Worm (Caenorhabditis elegans) whole organism, midembryonic: ENCODE results near the gene frpr-15.

Experiments
- T22C8.4 ChIP-seq: fragments of 200-800 bp; sonication (Bioruptor generic); IDR thresholded peaks from 2 replicates; pipeline ENCODE4 v1.3.6; 2022; ENCODE audit warnings: missing genetic modification characterization, missing compliant biosample characterization
- cog-1 ChIP-seq: sonication (generic microtip); optimal IDR thresholded peaks from 2 replicates; lab custom pipeline; 2016; ENCODE audit warnings: missing genetic modification characterization, missing compliant biosample characterization
- flt-1 ChIP-seq: fragments of 200-800 bp; sonication (Bioruptor generic); IDR thresholded peaks from 2 replicates; pipeline ENCODE4 v1.3.6; 2022; ENCODE audit warnings: missing genetic modification characterization, missing compliant biosample characterization
- klf-2 ChIP-seq: fragments of 200-800 bp; sonication (Bioruptor generic); conservative IDR thresholded peaks from 2 replicates; pipeline ENCODE4 v1.3.6; 2022; ENCODE audit warnings: missing genetic modification reagents, missing genetic modification characterization, missing compliant biosample characterization
- med-1 ChIP-seq: sonication (generic microtip); optimal IDR thresholded peaks from 2 replicates; lab custom pipeline; 2017; ENCODE audit warnings: missing genetic modification characterization, mild to moderate bottlenecking, missing compliant biosample characterization, antibody characterized with exemption, missing genetic modification reagents; ENCODE audit not compliant: insufficient read depth
- ref-1 ChIP-seq: fragments of 200-800 bp; sonication (Bioruptor generic); conservative IDR thresholded peaks from 2 replicates; pipeline ENCODE4 v1.3.6; 2022; ENCODE audit warnings: missing genetic modification reagents, missing genetic modification characterization, missing compliant biosample characterization
- tab-1 ChIP-seq: fragments of 200-800 bp; sonication (Bioruptor generic); IDR thresholded peaks from 2 replicates; pipeline ENCODE4 v1.3.6; 2022; ENCODE audit warnings: missing genetic modification characterization, missing compliant biosample characterization
- ztf-23 ChIP-seq: fragments of 200-800 bp; sonication (Bioruptor generic); IDR thresholded peaks from 2 replicates; pipeline ENCODE4 v1.3.6; 2022; ENCODE audit warnings: missing genetic modification reagents, missing genetic modification characterization, missing compliant biosample characterization
- ztf-29 ChIP-seq: fragments of 200-800 bp; sonication (Bioruptor generic); IDR thresholded peaks from 2 replicates; pipeline ENCODE4 v1.3.6; 2022; ENCODE audit warnings: missing genetic modification reagents, missing genetic modification characterization, missing compliant biosample characterization

Gene frpr-15

DNA sequence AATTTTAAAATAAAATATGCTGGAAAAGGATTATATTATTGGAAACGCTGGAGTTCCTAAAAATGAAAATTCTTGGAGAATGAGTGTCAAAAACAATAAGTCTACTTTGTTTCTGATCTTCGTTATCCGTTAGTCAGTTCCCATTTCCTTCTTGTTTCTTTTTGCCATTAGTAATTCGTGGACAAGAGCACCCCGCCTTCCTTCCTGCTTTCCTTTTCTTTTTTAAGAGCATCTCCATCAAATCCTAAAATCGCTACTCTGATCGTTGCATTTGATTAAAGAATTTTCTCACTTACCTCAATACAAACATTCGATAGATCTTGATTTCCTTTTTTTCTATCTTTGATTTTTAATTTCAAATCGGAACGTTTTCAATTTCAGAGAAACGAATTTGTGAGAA lies at the start of gene frpr-15:
Gene frpr-15 (plus strand): TSS at position 301 of the 400 bp plus-strand sequence.
- TF ChIP-seq klf-2 (GFP tag; lab: Robert Waterston, UW) (no peak), cog-1 (tag; lab: Kevin White, UChicago) (no peak), ref-1 (GFP tag; lab: Robert Waterston, UW) (no peak), ztf-23 (GFP tag; lab: Robert Waterston, UW) (no peak), flt-1 (GFP tag; lab: Robert Waterston, UW) (no peak), T22C8.4 (GFP tag; lab: Robert Waterston, UW) (no peak), med-1 (GFP tag; lab: Kevin White, UChicago) (no peak), ztf-29 (GFP tag; lab: Robert Waterston, UW) (no peak), tab-1 (no peak)

DNA sequence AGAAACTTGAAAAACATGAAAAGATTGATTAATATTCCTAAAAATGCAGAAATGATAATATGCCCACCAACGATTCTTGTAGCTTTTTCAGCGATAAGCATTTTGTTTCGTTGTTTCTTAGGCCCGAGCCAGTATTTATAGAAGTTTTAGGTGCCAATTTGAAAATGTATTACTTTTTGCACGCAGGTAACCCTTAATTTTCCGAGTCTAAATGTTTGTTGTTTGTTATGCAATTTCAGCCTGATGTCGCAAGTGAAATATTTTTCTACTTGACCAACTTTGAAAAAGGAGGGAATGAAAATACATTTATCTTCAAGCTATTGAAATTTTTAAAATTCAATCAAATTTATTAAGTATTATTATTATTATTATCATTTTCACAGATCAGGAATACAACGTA lies 47.9 kb upstream of the frpr-15 start, which contains the start of gene srx-113:
Gene srx-113 (minus strand): TSS at position 101 of the 400 bp plus-strand sequence.
- TF ChIP-seq ztf-23 (GFP tag; lab: Robert Waterston, UW): no peak
- no peak for TF ChIP-seq tab-1
- TF ChIP-seq ref-1 (GFP tag; lab: Robert Waterston, UW): no peak
- no peak for TF ChIP-seq klf-2 (GFP tag; lab: Robert Waterston, UW)
- no peak for TF ChIP-seq cog-1 (tag; lab: Kevin White, UChicago)
- no peak for TF ChIP-seq med-1 (GFP tag; lab: Kevin White, UChicago)
- no peak for TF ChIP-seq T22C8.4 (GFP tag; lab: Robert Waterston, UW)
- TF ChIP-seq flt-1 (GFP tag; lab: Robert Waterston, UW): no peak
- TF ChIP-seq ztf-29 (GFP tag; lab: Robert Waterston, UW): no peak

DNA sequence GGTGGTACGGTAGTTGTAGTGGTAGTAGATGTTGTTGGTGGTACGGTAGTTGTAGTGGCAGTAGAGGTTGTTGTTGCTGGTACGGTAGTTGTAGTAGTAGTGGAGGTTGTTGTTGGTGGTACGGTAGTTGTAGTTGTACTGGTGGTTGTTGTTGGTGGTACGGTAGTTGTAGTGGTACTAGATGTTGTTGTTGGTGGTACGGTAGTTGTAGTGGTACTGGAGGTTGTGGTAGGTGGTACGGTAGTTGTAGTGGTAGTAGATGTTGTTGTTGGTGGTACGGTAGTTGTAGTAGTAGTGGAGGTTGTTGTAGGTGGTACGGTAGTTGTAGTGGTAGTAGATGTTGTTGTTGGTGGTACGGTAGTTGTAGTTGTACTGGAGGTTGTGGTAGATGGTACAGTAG lies 46.9 kb upstream of the frpr-15 start:
- TF ChIP-seq ztf-23 (GFP tag; lab: Robert Waterston, UW): 0 out of 2 replicates have a peak, but pooled peaks have one; percentile 61
- TF ChIP-seq ref-1 (GFP tag; lab: Robert Waterston, UW): no peak
- TF ChIP-seq flt-1 (GFP tag; lab: Robert Waterston, UW): 0 out of 2 replicates have a peak, but pooled peaks have one; percentile 14

DNA sequence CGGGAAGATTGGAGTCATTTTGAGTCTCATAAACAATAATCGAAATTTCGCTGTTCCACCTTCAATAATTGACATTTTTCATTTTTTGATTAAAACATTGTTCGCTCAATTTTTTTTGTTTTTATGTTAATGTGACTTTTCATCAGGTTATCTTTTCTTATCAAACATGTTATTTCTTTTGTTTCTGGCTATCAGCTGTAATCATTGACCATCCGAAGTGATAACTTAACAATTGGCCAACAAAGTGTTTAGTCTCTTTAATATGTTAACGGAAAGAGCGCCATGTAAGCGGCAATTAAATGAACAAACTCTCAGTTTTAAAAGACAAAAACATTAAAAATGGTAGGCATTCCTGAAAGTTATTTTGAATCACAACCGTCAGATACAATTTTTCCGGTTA lies 45.9 kb upstream of the frpr-15 start:
- TF ChIP-seq tab-1 (no peak), klf-2 (GFP tag; lab: Robert Waterston, UW) (no peak), ref-1 (GFP tag; lab: Robert Waterston, UW) (no peak), T22C8.4 (GFP tag; lab: Robert Waterston, UW) (no peak), med-1 (GFP tag; lab: Kevin White, UChicago) (no peak), ztf-23 (GFP tag; lab: Robert Waterston, UW) (no peak)

DNA sequence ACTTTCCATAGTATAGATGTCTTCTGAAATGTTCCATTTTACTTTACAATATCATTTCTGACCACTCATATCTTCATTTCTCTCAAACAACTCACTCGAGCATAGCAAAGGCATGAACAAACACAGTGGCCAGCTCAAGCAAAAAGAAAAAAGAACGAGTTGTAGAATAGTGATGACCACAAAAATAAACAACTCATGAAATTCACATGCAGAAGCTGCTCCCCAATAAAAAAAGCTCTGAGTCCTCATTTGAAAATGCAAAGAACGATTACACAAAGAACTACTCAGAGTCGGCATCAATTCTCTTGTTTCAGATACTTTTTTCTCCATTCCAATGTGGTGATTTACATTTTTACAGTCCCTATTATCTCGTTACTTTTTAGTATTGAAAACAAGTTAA lies 45.2 kb upstream of the frpr-15 start:
- TF ChIP-seq ztf-23 (GFP tag; lab: Robert Waterston, UW) (no peak), ref-1 (GFP tag; lab: Robert Waterston, UW) (no peak), ztf-29 (GFP tag; lab: Robert Waterston, UW) (no peak), flt-1 (GFP tag; lab: Robert Waterston, UW) (no peak), tab-1 (no peak)

DNA sequence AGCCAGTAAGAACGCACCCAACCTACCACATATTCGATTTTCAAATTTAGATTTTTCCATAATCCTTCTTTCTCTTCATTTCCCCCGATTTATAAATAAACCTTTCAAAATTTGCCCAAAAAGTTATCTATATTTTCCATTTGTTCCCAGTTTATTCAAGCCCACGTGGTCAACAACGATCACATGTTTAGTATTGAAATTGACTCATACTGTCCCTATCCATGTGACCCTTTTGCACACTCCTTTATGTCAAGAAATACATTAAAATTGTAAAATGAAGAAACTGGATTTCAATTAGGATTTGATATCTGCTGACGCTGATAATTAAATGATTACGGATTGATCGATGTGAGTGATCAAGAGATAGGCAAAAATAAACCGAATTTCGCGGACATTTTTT lies 44.7 kb upstream of the frpr-15 start:
- TF ChIP-seq T22C8.4 (GFP tag; lab: Robert Waterston, UW) (no peak), klf-2 (GFP tag; lab: Robert Waterston, UW) (no peak), cog-1 (tag; lab: Kevin White, UChicago) (no peak), flt-1 (GFP tag; lab: Robert Waterston, UW) (no peak), med-1 (GFP tag; lab: Kevin White, UChicago) (no peak), ztf-29 (GFP tag; lab: Robert Waterston, UW) (no peak), tab-1 (no peak), ref-1 (GFP tag; lab: Robert Waterston, UW) (no peak), ztf-23 (GFP tag; lab: Robert Waterston, UW) (no peak)

DNA sequence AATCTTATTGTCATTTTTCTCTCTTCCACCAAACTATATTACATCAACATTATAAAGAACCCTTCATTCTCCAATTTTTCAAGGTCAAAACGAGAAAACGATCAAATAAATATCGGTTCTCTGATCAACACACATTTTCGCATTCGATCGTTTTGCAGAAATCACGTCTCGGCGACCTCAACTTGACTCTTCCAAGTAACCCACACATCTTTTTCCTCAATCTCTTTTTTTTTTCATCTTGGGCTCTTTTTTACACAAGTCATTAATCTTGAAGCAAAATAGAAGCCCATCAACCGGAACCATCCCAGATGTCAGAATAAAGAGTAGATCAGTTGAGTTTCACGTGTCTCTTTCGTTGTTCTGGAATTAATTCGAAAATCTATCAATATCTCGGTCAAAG lies 43.7 kb upstream of the frpr-15 start:
- TF ChIP-seq cog-1 (tag; lab: Kevin White, UChicago): no peak
- no peak for TF ChIP-seq tab-1
- no peak for TF ChIP-seq ztf-29 (GFP tag; lab: Robert Waterston, UW)
- TF ChIP-seq ref-1 (GFP tag; lab: Robert Waterston, UW): no peak
- no peak for TF ChIP-seq ztf-23 (GFP tag; lab: Robert Waterston, UW)
- TF ChIP-seq T22C8.4 (GFP tag; lab: Robert Waterston, UW): no peak
- no peak for TF ChIP-seq klf-2 (GFP tag; lab: Robert Waterston, UW)
- no peak for TF ChIP-seq med-1 (GFP tag; lab: Kevin White, UChicago)
- TF ChIP-seq flt-1 (GFP tag; lab: Robert Waterston, UW): no peak

DNA sequence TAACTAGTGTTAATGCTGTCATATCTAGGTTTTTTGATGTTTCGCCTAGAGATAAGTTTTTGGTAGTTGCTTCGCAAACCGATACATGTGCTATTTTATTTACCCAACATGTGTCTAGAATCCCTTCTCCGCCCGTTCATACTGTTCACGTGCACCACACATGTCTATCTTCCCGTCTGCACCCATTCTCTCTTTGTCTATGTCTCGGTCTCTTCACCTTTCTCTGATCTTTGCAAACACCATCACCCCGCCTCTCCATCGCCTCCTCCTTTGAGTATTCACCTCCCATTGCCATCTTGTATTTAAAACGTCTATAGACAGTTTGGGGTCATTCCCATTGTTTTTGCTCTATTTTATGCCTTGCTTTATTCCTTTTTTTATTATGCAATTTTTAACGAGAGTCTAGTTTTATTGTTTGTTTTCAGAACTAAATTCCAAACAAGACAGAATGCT lies 42.6 kb upstream of the frpr-15 start, which contains the start of gene F56H9.2:
Gene F56H9.2 (plus strand): TSS at position 426 of the 453 bp plus-strand sequence.
- 0 out of 2 replicates have a peak, but pooled peaks have one; percentile 48 for TF ChIP-seq ztf-23 (GFP tag; lab: Robert Waterston, UW)
- TF ChIP-seq flt-1 (GFP tag; lab: Robert Waterston, UW): no peak

DNA sequence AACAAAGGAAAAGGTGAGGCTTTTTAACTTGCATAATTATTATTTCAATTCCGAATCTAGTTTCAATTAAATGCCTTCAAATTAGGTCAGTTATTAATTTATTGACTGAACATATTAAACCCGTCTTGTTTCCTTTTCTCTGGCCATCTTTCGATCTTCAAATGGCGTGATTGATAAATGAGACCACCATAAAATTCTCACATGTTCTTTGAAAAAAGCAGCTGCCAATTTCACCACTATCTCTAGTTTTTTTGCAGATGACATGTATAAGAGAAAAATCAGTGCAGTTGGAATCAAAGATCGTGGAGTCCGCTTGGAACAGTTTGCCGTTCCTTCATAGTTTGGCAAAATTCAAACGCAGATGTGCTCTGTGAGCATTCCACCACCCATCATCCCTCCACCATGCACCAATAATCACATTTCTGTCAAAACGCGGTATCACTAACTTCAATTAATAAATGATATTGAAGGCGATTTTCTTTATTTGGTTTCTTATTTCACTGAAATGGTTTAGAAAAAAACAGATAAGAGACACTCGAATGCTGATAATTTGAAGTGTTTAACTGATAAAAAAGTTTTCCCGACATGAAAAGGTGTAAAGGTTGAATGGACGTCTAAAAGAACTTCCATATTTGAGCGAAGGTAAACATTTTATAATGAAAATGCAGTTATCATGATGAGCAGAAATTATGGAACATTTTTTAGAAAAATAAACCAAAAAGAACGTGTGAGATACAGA lies 42.0 kb upstream of the frpr-15 start:
- TF ChIP-seq ztf-23 (GFP tag; lab: Robert Waterston, UW) (no peak), tab-1 (no peak), flt-1 (GFP tag; lab: Robert Waterston, UW) (no peak), ref-1 (GFP tag; lab: Robert Waterston, UW) (no peak), cog-1 (tag; lab: Kevin White, UChicago) (no peak), T22C8.4 (GFP tag; lab: Robert Waterston, UW) (no peak), klf-2 (GFP tag; lab: Robert Waterston, UW) (no peak), med-1 (GFP tag; lab: Kevin White, UChicago) (no peak), ztf-29 (GFP tag; lab: Robert Waterston, UW) (no peak)
